Worm (Caenorhabditis elegans): ENCODE results near the gene rpl-39.

- TF ChIP-seq unc-39 (tag; optimal IDR thresholded peaks at IDR 0.05) (no peak), pha-4 (tag; optimal IDR thresholded peaks at IDR 0.05) (no peak), snpc-4 (tag; optimal IDR thresholded peaks at IDR 0.05) (no peak), drap-1 (GFP tag; optimal IDR thresholded peaks at IDR 0.05) (no peak), unc-62 (GFP tag; optimal IDR thresholded peaks at IDR 0.05) (no peak), nhr-76 (tag; optimal IDR thresholded peaks at IDR 0.05) (no peak), M03D4.4 (tag; optimal IDR thresholded peaks at IDR 0.05) (no peak), nhr-28 (tag; optimal IDR thresholded peaks at IDR 0.05) (no peak), nhr-12 (tag; optimal IDR thresholded peaks at IDR 0.05) (no peak), elt-1 (tag; optimal IDR thresholded peaks at IDR 0.05; ENCODE audit: borderline replicate concordance, insufficient read depth) (no peak)
These were observed 1.2 kb upstream of the rpl-39 start, which contains the start of gene C26F1.3 for ce11 chrV:7777098-7777497.
